Worm (Caenorhabditis elegans) whole organism, L4/young adult: ENCODE results near the gene F10G7.5.

Source experiments
- W03F9.2 ChIP-seq: fragments of 150-350 bp; optimal IDR thresholded peaks from 2 replicates; lab custom pipeline; 2014; ENCODE audit warnings: missing biosample characterization, missing genetic modification characterization
- him-1 ChIP-seq: sonication (generic microtip); optimal IDR thresholded peaks from 2 replicates; lab custom pipeline; 2016; ENCODE audit warnings: missing genotype, missing genetic modification reagents, missing genetic modification characterization, missing compliant biosample characterization

- no peak for TF ChIP-seq him-1 (tag; lab: Kevin White, UChicago)
- TF ChIP-seq W03F9.2 (tag; lab: Kevin White, UChicago) = no peak
Measured at ce11 chrII:4676241-4676640, 17.0 kb upstream of the F10G7.5 start.
